Fruit fly (Drosophila melanogaster) Kc167 (cell line): ENCODE data around the gene mRpL30.

Source experiments
- h ChIP-seq: fragments of >200 bp; optimal IDR thresholded peaks from 3 replicates; lab custom pipeline; 2018; ENCODE audit warnings: missing external identifiers
- insv ChIP-seq: fragments of >200 bp; optimal IDR thresholded peaks from 3 replicates; lab custom pipeline; 2018; ENCODE audit warnings: missing external identifiers
- psq ChIP-seq: fragments of >200 bp; optimal IDR thresholded peaks from 2 replicates; lab custom pipeline; 2017; ENCODE audit warnings: missing external identifiers
- ttk ChIP-seq: sonication (Bioruptor generic); optimal IDR thresholded peaks from 2 replicates; lab custom pipeline; 2017; ENCODE audit warnings: missing external identifiers

- TF ChIP-seq insv (lab: Kevin White, UChicago) (no peak), psq (lab: Kevin White, UChicago) (no peak), h (no peak), ttk (lab: Kevin White, UChicago) (no peak)
Measured at dm6 chrX:4694104-4694503, 46.4 kb downstream of the mRpL30 start.
